Worm (Caenorhabditis elegans): ENCODE measurements around the gene D1086.6.
"Not testable (repeated sequence)": the region's sequence is repeated elsewhere in the genome, so short reads cannot be mapped to it uniquely, and the experiment has no call there.

D1086.6 gene

ce11 chrV:14079501-14079900 is at the start of gene D1086.6:
Gene D1086.6 (plus strand): TSS chrV:14079801.
- no peak for TF ChIP-seq bed-3 (GFP tag; optimal IDR thresholded peaks at IDR 0.05)
- TF ChIP-seq cnd-1 (tag; optimal IDR thresholded peaks at IDR 0.05) = no peak
- TF ChIP-seq nhr-12 (tag; optimal IDR thresholded peaks at IDR 0.05) = no peak
- TF ChIP-seq nhr-2 (tag; optimal IDR thresholded peaks at IDR 0.05) = no peak
- TF ChIP-seq sptf-1 (tag; optimal IDR thresholded peaks at IDR 0.05) = no peak
- TF ChIP-seq unc-120 (tag; optimal IDR thresholded peaks at IDR 0.05; ENCODE audit: poor library complexity, severe bottlenecking) = no peak
- no peak for TF ChIP-seq nhr-237 (tag; optimal IDR thresholded peaks at IDR 0.05)
- no peak for TF ChIP-seq drap-1 (GFP tag; optimal IDR thresholded peaks at IDR 0.05)
- no peak for TF ChIP-seq lin-32 (GFP tag; optimal IDR thresholded peaks at IDR 0.05)
- TF ChIP-seq mep-1 (tag; optimal IDR thresholded peaks at IDR 0.05) = no peak
- TF ChIP-seq flh-1 (GFP tag; optimal IDR thresholded peaks at IDR 0.05) = no peak
- no peak for TF ChIP-seq snpc-4 (tag; optimal IDR thresholded peaks at IDR 0.05)
- no peak for TF ChIP-seq unc-62 (GFP tag; optimal IDR thresholded peaks at IDR 0.05)
- TF ChIP-seq tbx-8 (GFP tag; optimal IDR thresholded peaks at IDR 0.05) = no peak
- TF ChIP-seq ceh-39 (tag; optimal IDR thresholded peaks at IDR 0.05) = no peak
- TF ChIP-seq M03D4.4 (tag; optimal IDR thresholded peaks at IDR 0.05) = no peak
- TF ChIP-seq ceh-83 (GFP tag; optimal IDR thresholded peaks at IDR 0.05) = no peak
- TF ChIP-seq nhr-28 (tag; optimal IDR thresholded peaks at IDR 0.05) = no peak
- no peak for TF ChIP-seq zip-8 (tag; optimal IDR thresholded peaks at IDR 0.05)
- TF ChIP-seq mls-2 (tag; optimal IDR thresholded peaks at IDR 0.05) = no peak

DNA sequence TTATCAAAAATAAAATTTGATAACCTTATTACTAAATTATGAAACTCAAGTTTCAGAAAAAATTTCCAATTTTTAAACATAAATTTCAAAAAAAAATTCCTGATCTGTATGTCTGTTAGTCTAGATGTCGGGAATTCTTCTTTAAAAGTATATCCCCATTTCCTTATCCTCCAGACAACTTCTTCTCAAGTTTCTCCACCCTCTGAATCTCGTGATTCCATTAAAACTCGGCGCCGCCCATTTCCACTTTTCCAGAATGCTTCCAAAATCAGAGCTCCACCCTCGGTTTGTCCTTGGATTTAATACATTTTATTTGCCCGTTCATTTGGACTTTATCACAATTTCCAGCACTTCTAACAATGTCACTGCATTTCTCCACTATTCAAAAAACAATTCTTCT is 46.0 kb upstream of the D1086.6 start, which contains the start of gene ins-10:
Gene ins-10, plus strand, starts transcription at position 301 of the 400 bp plus-strand sequence.
- TF ChIP-seq bed-3 (GFP tag; optimal IDR thresholded peaks at IDR 0.05) (no peak), ceh-83 (GFP tag; optimal IDR thresholded peaks at IDR 0.05) (no peak), nhr-76 (tag; optimal IDR thresholded peaks at IDR 0.05) (no peak), ceh-39 (tag; optimal IDR thresholded peaks at IDR 0.05) (no peak), sem-2 (GFP tag; optimal IDR thresholded peaks at IDR 0.05) (no peak), elt-3 (tag; optimal IDR thresholded peaks at IDR 0.05) (no peak), unc-39 (tag; optimal IDR thresholded peaks at IDR 0.05) (no peak), mab-5 (tag; optimal IDR thresholded peaks at IDR 0.05) (no peak), ces-1 (GFP tag; optimal IDR thresholded peaks at IDR 0.05) (no peak), blmp-1 (tag; optimal IDR thresholded peaks at IDR 0.05) (no peak), nhr-2 (tag; optimal IDR thresholded peaks at IDR 0.05) (no peak), lin-13 (tag; optimal IDR thresholded peaks at IDR 0.05) (no peak), nhr-237 (tag; optimal IDR thresholded peaks at IDR 0.05) (no peak), tbx-8 (GFP tag; optimal IDR thresholded peaks at IDR 0.05) (no peak), cnd-1 (tag; optimal IDR thresholded peaks at IDR 0.05) (no peak), drap-1 (GFP tag; optimal IDR thresholded peaks at IDR 0.05) (no peak), mep-1 (tag; optimal IDR thresholded peaks at IDR 0.05) (no peak), snpc-4 (tag; optimal IDR thresholded peaks at IDR 0.05) (no peak), nhr-28 (tag; optimal IDR thresholded peaks at IDR 0.05) (no peak), mls-2 (tag; optimal IDR thresholded peaks at IDR 0.05) (no peak)

- TF ChIP-seq sptf-1 (tag; optimal IDR thresholded peaks at IDR 0.05) = peak; percentile 65
- peak; percentile 34 for TF ChIP-seq drap-1 (GFP tag; optimal IDR thresholded peaks at IDR 0.05)
- TF ChIP-seq mls-2 (tag; optimal IDR thresholded peaks at IDR 0.05) = peak; percentile 44
- peak; percentile 23 for TF ChIP-seq M03D4.4 (tag; optimal IDR thresholded peaks at IDR 0.05)
- TF ChIP-seq unc-120 (tag; optimal IDR thresholded peaks at IDR 0.05; ENCODE audit: poor library complexity, severe bottlenecking) = peak; percentile 45
These were observed 41.1 kb upstream of the D1086.6 start, which contains the start of gene vps-39 for ce11 chrV:14038328-14039084. Gene vps-39 (minus strand): TSS chrV:14038378.

DNA sequence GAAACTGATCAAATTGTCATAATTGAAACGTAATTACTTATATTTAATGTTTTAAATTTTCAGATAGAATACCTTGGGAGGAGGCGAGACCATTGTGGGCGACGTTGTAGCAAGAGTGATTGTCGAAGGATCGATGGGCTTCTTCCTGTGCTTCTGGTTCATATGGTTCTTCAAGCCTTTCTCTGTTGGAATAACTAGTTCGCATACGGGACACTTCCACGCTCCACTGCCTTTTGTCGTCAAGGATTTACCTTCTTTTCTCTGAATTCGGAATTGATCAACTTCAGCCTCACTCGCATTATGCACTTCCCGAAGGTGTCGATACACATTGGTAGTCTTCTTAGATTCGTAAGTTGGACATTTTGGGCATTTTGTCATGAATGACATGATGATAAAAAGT is 30.3 kb upstream of the D1086.6 start, which contains the start of gene F58D12.1:
Gene F58D12.1, plus strand, starts transcription at position 301 of the 400 bp plus-strand sequence.
- not testable (repeated sequence) for TF ChIP-seq ztf-11, lsy-2, snpc-4 (tag; optimal IDR thresholded peaks at IDR 0.05)

DNA sequence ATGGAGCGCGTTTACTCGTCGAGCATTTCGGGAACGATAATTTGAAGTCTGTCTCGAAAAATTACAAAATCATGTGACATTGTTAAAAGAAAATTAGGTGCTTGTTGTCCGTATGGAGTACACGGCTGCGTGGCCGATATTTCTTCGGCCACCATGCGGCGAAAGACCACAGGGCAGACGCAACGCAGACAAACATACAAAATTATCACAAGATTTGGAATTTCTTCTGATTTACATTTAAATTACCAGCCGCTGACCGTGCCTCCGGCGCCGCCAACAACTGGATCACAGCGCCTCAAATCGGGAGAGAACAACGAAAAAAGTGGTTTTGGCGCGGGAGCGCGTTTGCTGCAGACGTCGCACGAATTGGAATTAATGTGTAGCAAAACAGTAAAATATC is 24.5 kb upstream of the D1086.6 start:
- TF ChIP-seq nhr-237 (tag; optimal IDR thresholded peaks at IDR 0.05) (peak; percentile 38), ces-1 (GFP tag; optimal IDR thresholded peaks at IDR 0.05) (peak; percentile 65), lsy-2 (tag; optimal IDR thresholded peaks at IDR 0.05) (peak; percentile 26), pha-4 (tag; optimal IDR thresholded peaks at IDR 0.05) (peak; percentile 51), unc-120 (tag; optimal IDR thresholded peaks at IDR 0.05; ENCODE audit: poor library complexity, severe bottlenecking) (peak; percentile 11), sptf-1 (tag; optimal IDR thresholded peaks at IDR 0.05) (peak; percentile 49), cnd-1 (tag; optimal IDR thresholded peaks at IDR 0.05) (peak; percentile 25), lin-13 (tag; optimal IDR thresholded peaks at IDR 0.05) (peak; percentile 34)
